Worm (Caenorhabditis elegans) whole organism, midembryonic: ENCODE data around the gene cutl-26.

Experiments used
- T22C8.4 ChIP-seq: fragments of 200-800 bp; sonication (Bioruptor generic); IDR thresholded peaks from 2 replicates; pipeline ENCODE4 v1.3.6; 2022; ENCODE audit warnings: missing genetic modification characterization, missing compliant biosample characterization
- cog-1 ChIP-seq: sonication (generic microtip); optimal IDR thresholded peaks from 2 replicates; lab custom pipeline; 2016; ENCODE audit warnings: missing genetic modification characterization, missing compliant biosample characterization
- klf-2 ChIP-seq: fragments of 200-800 bp; sonication (Bioruptor generic); conservative IDR thresholded peaks from 2 replicates; pipeline ENCODE4 v1.3.6; 2022; ENCODE audit warnings: missing genetic modification reagents, missing genetic modification characterization, missing compliant biosample characterization
- ztf-29 ChIP-seq: fragments of 200-800 bp; sonication (Bioruptor generic); IDR thresholded peaks from 2 replicates; pipeline ENCODE4 v1.3.6; 2022; ENCODE audit warnings: missing genetic modification reagents, missing genetic modification characterization, missing compliant biosample characterization

ce11 chrIV:684197-684596, 23.3 kb downstream of the cutl-26 start, which contains the start of gene cutl-28:
- TF ChIP-seq ztf-29 (no peak), cog-1 (tag; lab: Kevin White, UChicago) (no peak), T22C8.4 (GFP tag; lab: Robert Waterston, UW) (no peak), klf-2 (GFP tag; lab: Robert Waterston, UW) (no peak)
